Worm (Caenorhabditis elegans) whole organism, L4 larva: ENCODE measurements around the gene R10E4.11.

Experiments used
- ceh-20 ChIP-seq: fragments of 200-800 bp; sonication (Bioruptor generic); IDR thresholded peaks from 2 replicates; pipeline ENCODE4 v1.3.6; 2022; ENCODE audit warnings: missing genetic modification reagents, missing genetic modification characterization, missing compliant biosample characterization
- ceh-28 ChIP-seq: fragments of 150-350 bp; optimal IDR thresholded peaks from 2 replicates; lab custom pipeline; 2014; ENCODE audit warnings: missing biosample characterization, missing genetic modification reagents, missing genetic modification characterization
- ceh-82 ChIP-seq: sonication (generic microtip); optimal IDR thresholded peaks from 2 replicates; lab custom pipeline; 2017; ENCODE audit warnings: missing biosample characterization, missing genetic modification characterization
- egl-27 ChIP-seq: sonication (generic microtip); optimal IDR thresholded peaks from 3 replicates; lab custom pipeline; 2017; ENCODE audit warnings: missing biosample characterization, missing genetic modification reagents, missing genetic modification characterization
- gei-8 ChIP-seq: fragments of 200-800 bp; sonication (Bioruptor generic); optimal IDR thresholded peaks from 2 replicates; lab custom pipeline; 2018; ENCODE audit warnings: mild to moderate bottlenecking, missing genetic modification characterization, missing compliant biosample characterization
- hif-1 ChIP-seq, 2 experiments: sonication (generic microtip); optimal IDR thresholded peaks; 2 replicates each; lab custom pipeline; 2016 to 2017; ENCODE audit warnings: missing compliant biosample characterization in 2 of 2, missing genetic modification characterization in 2 of 2, missing genetic modification reagents in 2 of 2, missing genotype in 2 of 2, mild to moderate bottlenecking in 1 of 2
- hlh-11 ChIP-seq: fragments of 200-800 bp; sonication (Bioruptor generic); optimal IDR thresholded peaks from 2 replicates; lab custom pipeline; 2018; ENCODE audit warnings: mild to moderate bottlenecking, missing genetic modification characterization, missing compliant biosample characterization
- lin-29 ChIP-seq: fragments of 200-800 bp; sonication (Bioruptor generic); IDR thresholded peaks from 2 replicates; pipeline ENCODE4 v1.3.6; 2022; ENCODE audit warnings: missing genetic modification reagents, missing genetic modification characterization, missing compliant biosample characterization
- mep-1 ChIP-seq: fragments of 150-350 bp; sonication (generic microtip); optimal IDR thresholded peaks from 3 replicates; lab custom pipeline; 2014; ENCODE audit warnings: missing biosample characterization, missing genetic modification characterization
- pqm-1 ChIP-seq: sonication (generic microtip); optimal IDR thresholded peaks from 2 replicates; lab custom pipeline; 2017; ENCODE audit warnings: missing biosample characterization, missing genetic modification characterization
- snpc-4 ChIP-seq: fragments of 150-350 bp; optimal IDR thresholded peaks from 2 replicates; lab custom pipeline; 2014; ENCODE audit warnings: missing biosample characterization, missing genetic modification characterization

- TF ChIP-seq gei-8 (GFP tag; lab: Kevin White, UChicago) (no peak), egl-27 (tag; lab: Kevin White, UChicago) (no peak), ceh-82 (tag; lab: Kevin White, UChicago) (no peak), lin-29 (no peak), mep-1 (tag; lab: Kevin White, UChicago) (no peak), hif-1 (tag; optimal IDR thresholded peaks at IDR 0.05; lab: Kevin White, UChicago) (no peak), ceh-28 (tag; lab: Kevin White, UChicago) (no peak), ceh-20 (GFP tag; lab: Robert Waterston, UW) (no peak), hlh-11 (tag; lab: Kevin White, UChicago) (no peak), snpc-4 (tag; lab: Kevin White, UChicago) (no peak), pqm-1 (tag; lab: Kevin White, UChicago) (no peak)
Observed at ce11 chrIII:4291216-4291691, 9.6 kb downstream of the R10E4.11 start, which contains the start of gene mcm-5.
